Fruit fly (Drosophila melanogaster) whole organism, embryonic: Measurements from ENCODE around the gene CG12075.

ENCODE experiments used
- Aef1 ChIP-seq: fragments of 200-800 bp; sonication (Bioruptor generic); IDR thresholded peaks from 3 replicates; pipeline ENCODE4 v1.3.6; 2022; ENCODE audit warnings: missing biosample characterization, missing genetic modification characterization
- Antp ChIP-seq: fragments of 200-800 bp; sonication (Bioruptor generic); optimal IDR thresholded peaks from 3 replicates; lab custom pipeline; 2016; ENCODE audit warnings: missing biosample characterization, missing genetic modification characterization
- Blimp-1 ChIP-seq: fragments of 200-800 bp; sonication (Bioruptor generic); optimal IDR thresholded peaks from 3 replicates; lab custom pipeline; 2018; ENCODE audit warnings: missing biosample characterization, missing genetic modification characterization, mild to moderate bottlenecking, moderate library complexity, missing genetic modification reagents
- CG10431 ChIP-seq: fragments of 200-800 bp; sonication (Bioruptor generic); optimal IDR thresholded peaks from 3 replicates; lab custom pipeline; 2018; ENCODE audit warnings: missing biosample characterization, mild to moderate bottlenecking, missing genetic modification characterization
- CG10543 ChIP-seq: fragments of 200-800 bp; sonication (Bioruptor generic); optimal IDR thresholded peaks from 3 replicates; lab custom pipeline; 2017; ENCODE audit warnings: missing biosample characterization, mild to moderate bottlenecking, missing genetic modification characterization, moderate library complexity
- CG11696 ChIP-seq: fragments of 200-800 bp; sonication (Bioruptor generic); IDR thresholded peaks from 2 replicates; pipeline ENCODE4 v1.3.6; 2022; ENCODE audit warnings: missing biosample characterization, missing genetic modification characterization
- CG14860 ChIP-seq: fragments of 200-800 bp; sonication (Bioruptor generic); IDR thresholded peaks from 3 replicates; pipeline ENCODE4 v1.3.6; 2022; ENCODE audit warnings: missing biosample characterization, missing genetic modification characterization; ENCODE audit not compliant: partially characterized antibody
- CG17912 ChIP-seq: fragments of 200-800 bp; sonication (Bioruptor generic); optimal IDR thresholded peaks from 2 replicates; lab custom pipeline; 2018; ENCODE audit warnings: missing biosample characterization, mild to moderate bottlenecking, missing genetic modification characterization
- CG18619 ChIP-seq: fragments of 200-800 bp; sonication (Bioruptor generic); optimal IDR thresholded peaks from 3 replicates; lab custom pipeline; 2017; ENCODE audit warnings: missing biosample characterization, mild to moderate bottlenecking, missing genetic modification characterization
- CG2202 ChIP-seq: fragments of 200-800 bp; sonication (Bioruptor generic); optimal IDR thresholded peaks from 2 replicates; lab custom pipeline; 2018; ENCODE audit warnings: missing biosample characterization, mild to moderate bottlenecking, missing genetic modification characterization
- CG31388 ChIP-seq: fragments of 200-800 bp; sonication (Bioruptor generic); optimal IDR thresholded peaks from 2 replicates; lab custom pipeline; 2016; ENCODE audit warnings: missing biosample characterization, missing genetic modification characterization
- CG3995 ChIP-seq: fragments of 200-800 bp; sonication (Bioruptor generic); optimal IDR thresholded peaks from 3 replicates; lab custom pipeline; 2016; ENCODE audit warnings: missing biosample characterization, missing genetic modification characterization
- CG4360 ChIP-seq: fragments of 200-800 bp; sonication (Bioruptor generic); IDR thresholded peaks from 2 replicates; pipeline ENCODE4 v1.3.6; 2022; ENCODE audit warnings: missing biosample characterization, missing genetic modification characterization
- CG4707 ChIP-seq: fragments of 200-800 bp; sonication (Bioruptor generic); optimal IDR thresholded peaks from 2 replicates; lab custom pipeline; 2018; ENCODE audit warnings: missing biosample characterization, mild to moderate bottlenecking, missing genetic modification characterization, moderate library complexity
- CG6654 ChIP-seq: fragments of 200-800 bp; sonication (Bioruptor generic); optimal IDR thresholded peaks from 2 replicates; lab custom pipeline; 2017; ENCODE audit warnings: missing biosample characterization, mild to moderate bottlenecking, missing genetic modification characterization
- CG7556 ChIP-seq: fragments of 200-800 bp; sonication (Bioruptor generic); optimal IDR thresholded peaks from 2 replicates; lab custom pipeline; 2017; ENCODE audit warnings: missing biosample characterization, mild to moderate bottlenecking, missing genetic modification characterization
- CG7786 ChIP-seq: fragments of 200-800 bp; sonication (Bioruptor generic); optimal IDR thresholded peaks from 2 replicates; lab custom pipeline; 2016; ENCODE audit warnings: missing biosample characterization, missing genetic modification characterization
- CG8290 ChIP-seq, 3 experiments: fragments of 200-800 bp; sonication (Bioruptor generic); optimal IDR thresholded peaks; 2 replicates each; lab custom pipeline; 2016 to 2019; ENCODE audit warnings: missing biosample characterization in 3 of 3, missing genetic modification characterization in 3 of 3, mild to moderate bottlenecking in 2 of 3, moderate library complexity in 1 of 3
- CG8359 ChIP-seq: fragments of 200-800 bp; sonication (Bioruptor generic); optimal IDR thresholded peaks from 2 replicates; lab custom pipeline; 2017; ENCODE audit warnings: missing biosample characterization, mild to moderate bottlenecking, missing genetic modification characterization, borderline replicate concordance
- CG9797 ChIP-seq: fragments of 200-800 bp; sonication (Bioruptor generic); optimal IDR thresholded peaks from 3 replicates; lab custom pipeline; 2018; ENCODE audit warnings: missing biosample characterization, mild to moderate bottlenecking, missing genetic modification characterization
- CG9932 ChIP-seq: fragments of 200-800 bp; sonication (Bioruptor generic); IDR thresholded peaks from 2 replicates; pipeline ENCODE4 v1.3.6; 2022; ENCODE audit warnings: missing biosample characterization, missing genetic modification characterization
- Camta ChIP-seq: fragments of 200-800 bp; sonication (Bioruptor generic); optimal IDR thresholded peaks from 2 replicates; lab custom pipeline; 2016; ENCODE audit warnings: missing biosample characterization, missing genetic modification characterization
- H2.0 ChIP-seq: fragments of 200-800 bp; sonication (Bioruptor generic); IDR thresholded peaks from 2 replicates; pipeline ENCODE4 v1.3.6; 2022; ENCODE audit warnings: missing biosample characterization, missing genetic modification characterization
- HLH4C ChIP-seq: fragments of 200-800 bp; sonication (Bioruptor generic); IDR thresholded peaks from 3 replicates; pipeline ENCODE4 v1.3.6; 2022; ENCODE audit warnings: missing biosample characterization, missing genetic modification characterization; ENCODE audit not compliant: partially characterized antibody
- MTF-1 ChIP-seq: fragments of 200-800 bp; sonication (Bioruptor generic); optimal IDR thresholded peaks from 2 replicates; lab custom pipeline; 2018; ENCODE audit warnings: missing biosample characterization, mild to moderate bottlenecking, missing genetic modification characterization, borderline replicate concordance
- Pdp1 ChIP-seq, 2 experiments: fragments of 200-800 bp; sonication (Bioruptor generic); optimal IDR thresholded peaks; 3 replicates each; lab custom pipeline; 2016; ENCODE audit warnings: missing biosample characterization in 2 of 2, missing genetic modification characterization in 2 of 2, mild to moderate bottlenecking in 1 of 2, moderate library complexity in 1 of 2
- Ptx1 ChIP-seq: fragments of 200-800 bp; sonication (Bioruptor generic); IDR thresholded peaks from 2 replicates; pipeline ENCODE4 v1.3.6; 2022; ENCODE audit warnings: missing biosample characterization, missing genetic modification characterization
- TFAM ChIP-seq: fragments of 200-800 bp; sonication (Bioruptor generic); optimal IDR thresholded peaks from 2 replicates; lab custom pipeline; 2017; ENCODE audit warnings: missing biosample characterization, missing genetic modification characterization, inconsistent platforms
- Vsx1 ChIP-seq: fragments of 200-800 bp; sonication (Bioruptor generic); optimal IDR thresholded peaks from 2 replicates; lab custom pipeline; 2017; ENCODE audit warnings: missing biosample characterization, mild to moderate bottlenecking, missing genetic modification characterization, missing genetic modification reagents
- Xrp1 ChIP-seq: fragments of 200-800 bp; sonication (Bioruptor generic); IDR thresholded peaks from 2 replicates; pipeline ENCODE4 v1.3.6; 2022; ENCODE audit warnings: missing biosample characterization, missing genetic modification characterization
- ac ChIP-seq: fragments of 200-800 bp; sonication (Bioruptor generic); optimal IDR thresholded peaks from 3 replicates; lab custom pipeline; 2017; ENCODE audit warnings: missing biosample characterization, mild to moderate bottlenecking, missing genetic modification characterization
- al ChIP-seq: fragments of 200-800 bp; sonication (Bioruptor generic); IDR thresholded peaks from 2 replicates; pipeline ENCODE4 v1.3.6; 2022; ENCODE audit warnings: missing biosample characterization, missing genetic modification characterization
- amos ChIP-seq: fragments of 200-800 bp; sonication (Bioruptor generic); IDR thresholded peaks from 2 replicates; pipeline ENCODE4 v1.3.6; 2022; ENCODE audit warnings: missing biosample characterization, missing genetic modification characterization; ENCODE audit not compliant: partially characterized antibody
- ara ChIP-seq: fragments of 200-800 bp; sonication (Bioruptor generic); IDR thresholded peaks from 2 replicates; pipeline ENCODE4 v1.3.6; 2022; ENCODE audit warnings: missing biosample characterization, missing genetic modification characterization
- bigmax ChIP-seq: fragments of 200-800 bp; sonication (Bioruptor generic); optimal IDR thresholded peaks from 2 replicates; lab custom pipeline; 2018; ENCODE audit warnings: missing biosample characterization, mild to moderate bottlenecking, missing genetic modification characterization
- chn ChIP-seq: fragments of 200-800 bp; sonication (Bioruptor generic); optimal IDR thresholded peaks from 2 replicates; lab custom pipeline; 2016; ENCODE audit warnings: missing biosample characterization, missing genetic modification characterization
- disco-r ChIP-seq: fragments of 200-800 bp; sonication (Bioruptor generic); optimal IDR thresholded peaks from 2 replicates; lab custom pipeline; 2016; ENCODE audit warnings: missing biosample characterization, missing genetic modification characterization
- dm ChIP-seq: fragments of 200-800 bp; sonication (Bioruptor generic); optimal IDR thresholded peaks from 3 replicates; lab custom pipeline; 2016; ENCODE audit warnings: missing biosample characterization, missing genetic modification characterization
- ems ChIP-seq: fragments of 200-800 bp; sonication (Bioruptor generic); optimal IDR thresholded peaks from 3 replicates; lab custom pipeline; 2016; ENCODE audit warnings: missing biosample characterization, missing genetic modification characterization
- ewg ChIP-seq: fragments of 200-800 bp; sonication (Bioruptor generic); optimal IDR thresholded peaks from 3 replicates; lab custom pipeline; 2017; ENCODE audit warnings: mild to moderate bottlenecking, missing biosample characterization, missing genetic modification reagents, missing genetic modification characterization
- h ChIP-seq: fragments of >200 bp; optimal IDR thresholded peaks from 2 replicates; lab custom pipeline; 2017
- lab ChIP-seq: fragments of 200-800 bp; sonication (Bioruptor generic); optimal IDR thresholded peaks from 3 replicates; lab custom pipeline; 2017; ENCODE audit warnings: missing biosample characterization, missing genetic modification characterization, mild to moderate bottlenecking, moderate library complexity, missing genetic modification reagents
- lola ChIP-seq, 3 experiments: fragments of >200 bp in 2 of 3; fragments of 200-800 bp in 1 of 3; sonication (Bioruptor generic) in 1 of 3; optimal IDR thresholded peaks; 2 replicates each; lab custom pipeline; 2017 to 2019; ENCODE audit warnings: missing biosample characterization in 3 of 3, missing genetic modification characterization in 3 of 3, mild to moderate bottlenecking in 1 of 3, moderate library complexity in 1 of 3
- nmo ChIP-seq: fragments of 200-800 bp; sonication (Bioruptor generic); optimal IDR thresholded peaks from 2 replicates; lab custom pipeline; 2018; ENCODE audit warnings: missing biosample characterization, mild to moderate bottlenecking, missing genetic modification characterization, moderate library complexity
- onecut ChIP-seq: fragments of 200-800 bp; sonication (Bioruptor generic); IDR thresholded peaks from 2 replicates; pipeline ENCODE4 v1.3.6; 2022; ENCODE audit warnings: missing biosample characterization, missing genetic modification characterization
- pb ChIP-seq: fragments of 200-800 bp; sonication (Bioruptor generic); optimal IDR thresholded peaks from 3 replicates; lab custom pipeline; 2016; ENCODE audit warnings: missing biosample characterization, missing genetic modification characterization
- pita ChIP-seq: fragments of 200-800 bp; sonication (Bioruptor generic); optimal IDR thresholded peaks from 2 replicates; lab custom pipeline; 2017; ENCODE audit warnings: missing biosample characterization, mild to moderate bottlenecking, missing genetic modification characterization
- run ChIP-seq: fragments of 200-800 bp; sonication (Bioruptor generic); optimal IDR thresholded peaks from 3 replicates; lab custom pipeline; 2018; ENCODE audit warnings: missing biosample characterization, mild to moderate bottlenecking, missing genetic modification characterization
- sr ChIP-seq: fragments of 200-800 bp; sonication (Bioruptor generic); IDR thresholded peaks from 3 replicates; pipeline ENCODE4 v1.3.6; 2022; ENCODE audit warnings: missing biosample characterization, missing genetic modification characterization
- twi ChIP-seq: fragments of 200-800 bp; optimal IDR thresholded peaks from 2 replicates; lab custom pipeline; 2019; ENCODE audit warnings: missing biosample characterization, mild to moderate bottlenecking, missing genetic modification characterization, moderate library complexity
- zf30C ChIP-seq: fragments of 200-800 bp; sonication (Bioruptor generic); optimal IDR thresholded peaks from 3 replicates; lab custom pipeline; 2018; ENCODE audit warnings: missing biosample characterization, mild to moderate bottlenecking, missing genetic modification characterization

The CG12075 gene

dm6 chrX:8837184-8837583 is 939 bp upstream of the CG12075 start (continued):
- no peak for TF ChIP-seq h (lab: Kevin White, UChicago)
- TF ChIP-seq CG4360 (GFP tag; lab: Robert Waterston, UW) = no peak
- no peak for TF ChIP-seq twi
- TF ChIP-seq Pdp1 (GFP tag; optimal IDR thresholded peaks at IDR 0.05; lab: Kevin White, UChicago) = no peak
- TF ChIP-seq TFAM = no peak
- TF ChIP-seq CG7786 (GFP tag; lab: Kevin White, UChicago) = no peak
- no peak for TF ChIP-seq CG10431 (GFP tag; lab: Kevin White, UChicago)
- peak; percentile 35 for TF ChIP-seq nmo (GFP tag; lab: Kevin White, UChicago)
- no peak for TF ChIP-seq CG8359 (GFP tag; lab: Kevin White, UChicago)
- TF ChIP-seq run (tag; lab: Kevin White, UChicago) = no peak
- TF ChIP-seq Antp (GFP tag; lab: Kevin White, UChicago) = no peak
- no peak for TF ChIP-seq ems
- peak; percentile 63 for TF ChIP-seq Ptx1 (GFP tag; lab: Robert Waterston, UW)
- TF ChIP-seq Aef1 (GFP tag; lab: Robert Waterston, UW) = 0 out of 3 replicates have a peak, but pooled peaks have one; percentile 28
- no peak for TF ChIP-seq al
- no peak for TF ChIP-seq lola (GFP tag; optimal IDR thresholded peaks at IDR 0.05; lab: Kevin White, UChicago)
- TF ChIP-seq disco-r (GFP tag; lab: Kevin White, UChicago) = no peak
- TF ChIP-seq CG31388 (GFP tag; lab: Kevin White, UChicago) = no peak
- no peak for TF ChIP-seq HLH4C (GFP tag; lab: Robert Waterston, UW)
- TF ChIP-seq pb (GFP tag; lab: Kevin White, UChicago) = no peak
- TF ChIP-seq CG11696 (GFP tag; lab: Robert Waterston, UW) = no peak
- no peak for TF ChIP-seq ac (GFP tag; lab: Kevin White, UChicago)
- peak; percentile 27 for TF ChIP-seq lab
- TF ChIP-seq CG3995 (GFP tag; lab: Kevin White, UChicago) = no peak
- peak; percentile 37; the same call in 1 of the 2 replicates for TF ChIP-seq Xrp1 (GFP tag; lab: Robert Waterston, UW)
- TF ChIP-seq CG4707 (GFP tag; lab: Kevin White, UChicago) = no peak
- TF ChIP-seq CG9932 = no peak
- TF ChIP-seq sr = no peak
- TF ChIP-seq Vsx1 = no peak
- TF ChIP-seq zf30C (GFP tag; lab: Kevin White, UChicago) = no peak
- no peak for TF ChIP-seq CG6654 (GFP tag; lab: Kevin White, UChicago)
- 0 out of 2 replicates have a peak, but pooled peaks have one; percentile 25 for TF ChIP-seq H2.0 (GFP tag; lab: Robert Waterston, UW)
- TF ChIP-seq chn (GFP tag; lab: Kevin White, UChicago) = no peak
- TF ChIP-seq CG7556 (GFP tag; lab: Kevin White, UChicago) = peak; percentile 16
- no peak for TF ChIP-seq amos (GFP tag; lab: Robert Waterston, UW)
- TF ChIP-seq Blimp-1 (GFP tag; lab: Kevin White, UChicago) = peak; percentile 52
- no peak for TF ChIP-seq onecut (GFP tag; lab: Robert Waterston, UW)
- TF ChIP-seq ara = no peak
- no peak for TF ChIP-seq CG8290 (GFP tag; optimal IDR thresholded peaks at IDR 0.05; lab: Kevin White, UChicago)
- no peak for TF ChIP-seq CG8290 (tag; optimal IDR thresholded peaks at IDR 0.05; lab: Kevin White, UChicago)
- no peak for TF ChIP-seq bigmax (GFP tag; lab: Kevin White, UChicago)
- no peak for TF ChIP-seq dm (GFP tag; lab: Kevin White, UChicago)
- no peak for TF ChIP-seq CG17912 (GFP tag; lab: Kevin White, UChicago)
- TF ChIP-seq CG9797 (GFP tag; lab: Kevin White, UChicago) = no peak
- peak; percentile 4 for TF ChIP-seq ewg (GFP tag; lab: Kevin White, UChicago)
- no peak for TF ChIP-seq Camta (GFP tag; lab: Kevin White, UChicago)
- TF ChIP-seq MTF-1 (GFP tag; lab: Kevin White, UChicago) = no peak
- TF ChIP-seq CG10543 (GFP tag; lab: Kevin White, UChicago) = no peak
- TF ChIP-seq CG2202 (tag; lab: Kevin White, UChicago) = no peak
- TF ChIP-seq pita = no peak
- no peak for TF ChIP-seq CG14860 (GFP tag; lab: Robert Waterston, UW)
- no peak for TF ChIP-seq CG18619 (GFP tag; lab: Kevin White, UChicago)
